Worm (Caenorhabditis elegans) whole organism, L4 larva: ENCODE measurements around the gene Y15E3A.5.

Source experiments
- dmd-6 ChIP-seq: fragments of 200-800 bp; sonication (Bioruptor generic); IDR thresholded peaks from 2 replicates; pipeline ENCODE4 v1.3.6; 2022; ENCODE audit warnings: missing genetic modification reagents, missing genetic modification characterization, missing compliant biosample characterization
- dmd-8 ChIP-seq: fragments of 200-800 bp; sonication (Bioruptor generic); IDR thresholded peaks from 2 replicates; pipeline ENCODE4 v1.3.6; 2022; ENCODE audit warnings: missing genetic modification characterization, missing compliant biosample characterization
- dmd-9 ChIP-seq: fragments of 200-800 bp; sonication (Bioruptor generic); IDR thresholded peaks from 2 replicates; pipeline ENCODE4 v1.3.6; 2022; ENCODE audit warnings: missing genetic modification reagents, missing genetic modification characterization, missing compliant biosample characterization
- dpl-1 ChIP-seq: fragments of 150-350 bp; optimal IDR thresholded peaks from 2 replicates; lab custom pipeline; 2014; ENCODE audit warnings: missing biosample characterization, missing genetic modification reagents, missing genetic modification characterization
- hlh-30 ChIP-seq: sonication (generic microtip); optimal IDR thresholded peaks from 2 replicates; lab custom pipeline; 2017; ENCODE audit warnings: antibody characterized with exemption, mild to moderate bottlenecking, missing genetic modification characterization, missing compliant biosample characterization; ENCODE audit not compliant: insufficient read depth
- snpc-4 ChIP-seq: fragments of 150-350 bp; optimal IDR thresholded peaks from 2 replicates; lab custom pipeline; 2014; ENCODE audit warnings: missing biosample characterization, missing genetic modification characterization
- ztf-11 ChIP-seq: fragments of 150-350 bp; optimal IDR thresholded peaks from 2 replicates; lab custom pipeline; 2014; ENCODE audit warnings: missing biosample characterization, missing genetic modification characterization

- TF ChIP-seq dmd-8 (GFP tag; lab: Robert Waterston, UW) (no peak), dmd-9 (GFP tag; lab: Robert Waterston, UW) (0 out of 2 replicates have a peak, but pooled peaks have one; percentile 38), dmd-6 (GFP tag; lab: Robert Waterston, UW) (no peak), snpc-4 (no peak), ztf-11 (no peak), dpl-1 (no peak), hlh-30 (tag; lab: Kevin White, UChicago) (no peak)
Measured at ce11 chrX:15308685-15309084, 31.7 kb upstream of the Y15E3A.5 start.
